Fruit fly (Drosophila melanogaster) whole organism, embryonic: ENCODE measurements around the gene CG14269.

Experiments
- Antp ChIP-seq: fragments of 200-800 bp; sonication (Bioruptor generic); optimal IDR thresholded peaks from 3 replicates; lab custom pipeline; 2016; ENCODE audit warnings: missing biosample characterization, missing genetic modification characterization
- Atf-2 ChIP-seq: fragments of 200-800 bp; sonication (Bioruptor generic); optimal IDR thresholded peaks from 2 replicates; lab custom pipeline; 2016; ENCODE audit warnings: missing biosample characterization, missing genetic modification characterization
- Atf6 ChIP-seq: fragments of 200-800 bp; sonication (Bioruptor generic); IDR thresholded peaks from 2 replicates; pipeline ENCODE4 v1.3.6; 2022; ENCODE audit warnings: missing biosample characterization, missing genetic modification characterization
- Bteb2 ChIP-seq: fragments of 200-800 bp; sonication (Bioruptor generic); optimal IDR thresholded peaks from 2 replicates; lab custom pipeline; 2016; ENCODE audit warnings: missing biosample characterization, missing genetic modification characterization
- CG10147 ChIP-seq: fragments of 200-800 bp; sonication (Bioruptor generic); optimal IDR thresholded peaks from 2 replicates; lab custom pipeline; 2019; ENCODE audit warnings: missing biosample characterization, mild to moderate bottlenecking, missing genetic modification characterization, moderate library complexity
- CG10209 ChIP-seq: fragments of 200-800 bp; sonication (Bioruptor generic); optimal IDR thresholded peaks from 3 replicates; lab custom pipeline; 2017; ENCODE audit warnings: missing biosample characterization, mild to moderate bottlenecking, missing genetic modification characterization, missing genetic modification reagents
- CG10431 ChIP-seq: fragments of 200-800 bp; sonication (Bioruptor generic); optimal IDR thresholded peaks from 3 replicates; lab custom pipeline; 2018; ENCODE audit warnings: missing biosample characterization, mild to moderate bottlenecking, missing genetic modification characterization
- CG10565 ChIP-seq: fragments of 200-800 bp; sonication (Bioruptor generic); optimal IDR thresholded peaks from 3 replicates; lab custom pipeline; 2016; ENCODE audit warnings: missing biosample characterization, mild to moderate bottlenecking, missing genetic modification characterization
- CG12236 ChIP-seq: fragments of 200-800 bp; sonication (Bioruptor generic); optimal IDR thresholded peaks from 2 replicates; lab custom pipeline; 2016; ENCODE audit warnings: missing biosample characterization, missing genetic modification characterization
- CG1233 ChIP-seq: fragments of 200-800 bp; sonication (Bioruptor generic); optimal IDR thresholded peaks from 4 replicates; lab custom pipeline; 2018; ENCODE audit warnings: missing biosample characterization, mild to moderate bottlenecking, missing genetic modification characterization
- CG12769 ChIP-seq: fragments of 200-800 bp; sonication (Bioruptor generic); optimal IDR thresholded peaks from 2 replicates; lab custom pipeline; 2019; ENCODE audit warnings: missing biosample characterization, mild to moderate bottlenecking, missing genetic modification characterization, moderate library complexity
- CG16779 ChIP-seq: fragments of 200-800 bp; sonication (Bioruptor generic); IDR thresholded peaks from 2 replicates; pipeline ENCODE4 v1.3.6; 2022; ENCODE audit warnings: missing biosample characterization, missing genetic modification characterization
- CG17361 ChIP-seq: fragments of 200-800 bp; sonication (Bioruptor generic); IDR thresholded peaks from 3 replicates; pipeline ENCODE4 v1.3.6; 2022; ENCODE audit warnings: missing biosample characterization, missing genetic modification characterization
- CG2199 ChIP-seq: fragments of 200-800 bp; sonication (Bioruptor generic); IDR thresholded peaks from 3 replicates; pipeline ENCODE4 v1.3.6; 2022; ENCODE audit warnings: missing biosample characterization, missing genetic modification characterization
- CG2712 ChIP-seq: fragments of 200-800 bp; optimal IDR thresholded peaks from 3 replicates; lab custom pipeline; 2019; ENCODE audit warnings: missing biosample characterization, mild to moderate bottlenecking, missing genetic modification characterization, moderate library complexity
- CG30403 ChIP-seq: fragments of 200-800 bp; sonication (Bioruptor generic); optimal IDR thresholded peaks from 3 replicates; lab custom pipeline; 2016; ENCODE audit warnings: missing biosample characterization, missing genetic modification characterization
- CG31365 ChIP-seq: fragments of 200-800 bp; sonication (Bioruptor generic); optimal IDR thresholded peaks from 2 replicates; lab custom pipeline; 2018; ENCODE audit warnings: missing biosample characterization, mild to moderate bottlenecking, missing genetic modification characterization
- CG6175 ChIP-seq: fragments of 200-800 bp; sonication (Bioruptor generic); IDR thresholded peaks from 3 replicates; pipeline ENCODE4 v1.3.6; 2022; ENCODE audit warnings: missing biosample characterization, missing genetic modification characterization
- CG7928 ChIP-seq: fragments of 200-800 bp; sonication (Bioruptor generic); optimal IDR thresholded peaks from 2 replicates; lab custom pipeline; 2017; ENCODE audit warnings: missing biosample characterization, mild to moderate bottlenecking, missing genetic modification characterization
- CG8089 ChIP-seq: fragments of 200-800 bp; sonication (Bioruptor generic); optimal IDR thresholded peaks from 3 replicates; lab custom pipeline; 2016; ENCODE audit warnings: missing biosample characterization, missing genetic modification characterization
- CG9727 ChIP-seq: fragments of 200-800 bp; sonication (Bioruptor generic); optimal IDR thresholded peaks from 3 replicates; lab custom pipeline; 2017; ENCODE audit warnings: missing biosample characterization, mild to moderate bottlenecking, missing genetic modification characterization
- Dll ChIP-seq: fragments of 200-800 bp; sonication (Bioruptor generic); IDR thresholded peaks from 4 replicates; pipeline ENCODE4 v1.3.6; 2022; ENCODE audit warnings: missing biosample characterization, missing genetic modification characterization; ENCODE audit not compliant: partially characterized antibody
- Drgx ChIP-seq: fragments of 200-800 bp; sonication (Bioruptor generic); IDR thresholded peaks from 2 replicates; pipeline ENCODE4 v1.3.6; 2022; ENCODE audit warnings: missing biosample characterization, missing genetic modification characterization
- E2f2 ChIP-seq: fragments of 200-800 bp; sonication (Bioruptor generic); IDR thresholded peaks from 2 replicates; pipeline ENCODE4 v1.3.6; 2022; ENCODE audit warnings: missing biosample characterization, missing genetic modification characterization
- Med ChIP-seq: fragments of 200-800 bp; sonication (Bioruptor generic); peaks from one replicate; lab custom pipeline; 2016; ENCODE audit warnings: missing biosample characterization, missing genetic modification characterization, mild to moderate bottlenecking, inconsistent platforms, moderate library complexity
- Sox100B ChIP-seq: fragments of 200-800 bp; sonication (Bioruptor generic); optimal IDR thresholded peaks from 3 replicates; lab custom pipeline; 2018; ENCODE audit warnings: missing biosample characterization, mild to moderate bottlenecking, missing genetic modification characterization
- Ssrp ChIP-seq: fragments of 200-800 bp; sonication (Bioruptor generic); optimal IDR thresholded peaks from 2 replicates; lab custom pipeline; 2018; ENCODE audit warnings: missing biosample characterization, mild to moderate bottlenecking, missing genetic modification characterization, moderate library complexity
- abd-A ChIP-seq: fragments of 200-800 bp; sonication (Bioruptor generic); optimal IDR thresholded peaks from 3 replicates; lab custom pipeline; 2019; ENCODE audit warnings: missing biosample characterization, mild to moderate bottlenecking, missing genetic modification characterization, moderate library complexity
- ash1 ChIP-seq: fragments of 200-800 bp; sonication (Bioruptor generic); optimal IDR thresholded peaks from 2 replicates; lab custom pipeline; 2018; ENCODE audit warnings: missing biosample characterization, mild to moderate bottlenecking, missing genetic modification characterization
- bcd ChIP-seq: fragments of 200-800 bp; sonication (Bioruptor generic); optimal IDR thresholded peaks from 2 replicates; lab custom pipeline; 2017; ENCODE audit warnings: missing biosample characterization, mild to moderate bottlenecking, missing genetic modification characterization
- br ChIP-seq: fragments of >200 bp; optimal IDR thresholded peaks from 2 replicates; lab custom pipeline; 2017
- cas ChIP-seq: fragments of 200-800 bp; sonication (Bioruptor generic); IDR thresholded peaks from 2 replicates; pipeline ENCODE4 v1.3.6; 2022; ENCODE audit warnings: missing biosample characterization, missing genetic modification characterization
- crc ChIP-seq: fragments of 200-800 bp; sonication (Bioruptor generic); optimal IDR thresholded peaks from 2 replicates; lab custom pipeline; 2016; ENCODE audit warnings: missing biosample characterization, missing genetic modification characterization
- cwo ChIP-seq: fragments of 200-800 bp; sonication (Bioruptor generic); optimal IDR thresholded peaks from 3 replicates; lab custom pipeline; 2017; ENCODE audit warnings: missing biosample characterization, missing genetic modification characterization, mild to moderate bottlenecking, moderate library complexity, missing genetic modification reagents
- disco-r ChIP-seq: fragments of 200-800 bp; sonication (Bioruptor generic); optimal IDR thresholded peaks from 2 replicates; lab custom pipeline; 2016; ENCODE audit warnings: missing biosample characterization, missing genetic modification characterization
- fd102C ChIP-seq: fragments of 200-800 bp; sonication (Bioruptor generic); optimal IDR thresholded peaks from 2 replicates; lab custom pipeline; 2018; ENCODE audit warnings: missing biosample characterization, mild to moderate bottlenecking, missing genetic modification characterization, moderate library complexity
- ham ChIP-seq: fragments of 200-800 bp; sonication (Bioruptor generic); IDR thresholded peaks from 2 replicates; pipeline ENCODE4 v1.3.6; 2022; ENCODE audit warnings: missing biosample characterization, missing genetic modification characterization
- inv ChIP-seq: fragments of 200-800 bp; sonication (Bioruptor generic); IDR thresholded peaks from 2 replicates; pipeline ENCODE4 v1.3.6; 2022; ENCODE audit warnings: missing biosample characterization, missing genetic modification characterization; ENCODE audit not compliant: partially characterized antibody
- jumu ChIP-seq: fragments of 200-800 bp; sonication (Bioruptor generic); optimal IDR thresholded peaks from 3 replicates; lab custom pipeline; 2016; ENCODE audit warnings: missing biosample characterization, missing genetic modification characterization
- nau ChIP-seq: fragments of 200-800 bp; sonication (Bioruptor generic); optimal IDR thresholded peaks from 3 replicates; lab custom pipeline; 2017; ENCODE audit warnings: missing biosample characterization, mild to moderate bottlenecking, missing genetic modification characterization, missing genetic modification reagents
- nom ChIP-seq: fragments of 200-800 bp; sonication (Bioruptor generic); optimal IDR thresholded peaks from 2 replicates; lab custom pipeline; 2017; ENCODE audit warnings: missing biosample characterization, missing genetic modification characterization, mild to moderate bottlenecking, moderate library complexity, missing genetic modification reagents
- onecut ChIP-seq: fragments of 200-800 bp; sonication (Bioruptor generic); IDR thresholded peaks from 2 replicates; pipeline ENCODE4 v1.3.6; 2022; ENCODE audit warnings: missing biosample characterization, missing genetic modification characterization
- pnt ChIP-seq: fragments of 200-800 bp; sonication (Bioruptor generic); optimal IDR thresholded peaks from 3 replicates; lab custom pipeline; 2016; ENCODE audit warnings: missing biosample characterization, missing genetic modification characterization
- run ChIP-seq: fragments of 200-800 bp; sonication (Bioruptor generic); optimal IDR thresholded peaks from 3 replicates; lab custom pipeline; 2018; ENCODE audit warnings: missing biosample characterization, mild to moderate bottlenecking, missing genetic modification characterization
- sc ChIP-seq, 3 experiments: fragments of >200 bp in 2 of 3; fragments of 200-800 bp in 1 of 3; sonication (Bioruptor generic) in 1 of 3; optimal IDR thresholded peaks; 2 replicates in 2 of 3; 3 replicates in 1 of 3; lab custom pipeline; 2017; ENCODE audit warnings: mild to moderate bottlenecking in 1 of 3, missing biosample characterization in 1 of 3, missing genetic modification characterization in 1 of 3, missing genetic modification reagents in 1 of 3
- sd ChIP-seq: fragments of 200-800 bp; sonication (Bioruptor generic); optimal IDR thresholded peaks from 3 replicates; lab custom pipeline; 2018; ENCODE audit warnings: missing biosample characterization, mild to moderate bottlenecking, missing genetic modification characterization, moderate library complexity
- sima ChIP-seq: fragments of 200-800 bp; sonication (Bioruptor generic); optimal IDR thresholded peaks from 2 replicates; lab custom pipeline; 2016; ENCODE audit warnings: missing biosample characterization, missing genetic modification characterization
- wor ChIP-seq: fragments of 200-800 bp; sonication (Bioruptor generic); IDR thresholded peaks from 2 replicates; pipeline ENCODE4 v1.3.6; 2022; ENCODE audit warnings: missing biosample characterization, missing genetic modification characterization
- z ChIP-seq: fragments of 200-800 bp; sonication (Bioruptor generic); IDR thresholded peaks from 3 replicates; pipeline ENCODE4 v1.3.6; 2022; ENCODE audit warnings: missing biosample characterization, missing genetic modification characterization
- zfh1 ChIP-seq: fragments of 200-800 bp; sonication (Bioruptor generic); IDR thresholded peaks from 3 replicates; pipeline ENCODE4 v1.3.6; 2022; ENCODE audit warnings: missing biosample characterization, missing genetic modification characterization

The CG14269 gene

DNA sequence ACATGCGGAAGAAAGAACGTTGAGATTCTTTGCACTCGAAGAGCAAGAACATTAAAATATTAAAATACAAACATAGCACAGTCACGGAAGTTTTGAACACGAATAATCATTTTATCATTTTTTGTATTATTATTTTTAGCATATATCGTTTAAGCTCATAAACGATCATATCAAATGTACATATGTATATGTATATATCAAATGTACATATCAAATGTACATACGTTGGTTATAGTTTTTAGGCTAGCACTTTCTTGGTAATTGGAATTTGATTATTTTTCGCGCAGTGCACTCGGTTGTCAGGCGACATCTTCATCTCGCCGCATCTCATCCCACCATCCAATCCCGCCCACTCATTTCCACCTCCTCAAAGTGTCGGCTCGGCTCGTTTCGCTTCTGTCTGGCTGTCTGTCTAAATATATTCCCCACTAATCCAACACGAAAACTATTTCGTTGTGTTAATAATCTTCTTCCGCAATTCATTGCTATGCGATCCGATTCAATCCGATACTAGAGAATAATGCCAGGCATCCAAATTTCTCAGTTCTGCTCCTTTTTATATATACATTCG is 19.9 kb upstream of the CG14269 start (continued):
- TF ChIP-seq cas (GFP tag; lab: Robert Waterston, UW) (no peak), ash1 (no peak), CG12236 (GFP tag; lab: Kevin White, UChicago) (no peak), pnt (peak; percentile 4), CG12769 (tag; lab: Kevin White, UChicago) (peak; percentile 29), CG1233 (GFP tag; lab: Kevin White, UChicago) (no peak), inv (GFP tag; lab: Robert Waterston, UW) (no peak), nom (no peak), sc (optimal IDR thresholded peaks at IDR 0.05; lab: Kevin White, UChicago) (no peak), sc (GFP tag; optimal IDR thresholded peaks at IDR 0.05; lab: Kevin White, UChicago) (peak; percentile 21), E2f2 (GFP tag; lab: Robert Waterston, UW) (no peak), Atf6 (GFP tag; lab: Robert Waterston, UW) (peak; percentile 44; the same call in 1 of the 2 replicates), wor (GFP tag; lab: Robert Waterston, UW) (peak; percentile 40; the same call in 1 of the 2 replicates), CG31365 (tag; lab: Kevin White, UChicago) (no peak), Ssrp (tag; lab: Kevin White, UChicago) (peak; percentile 65), zfh1 (GFP tag; lab: Robert Waterston, UW) (0 out of 3 replicates have a peak, but pooled peaks have one; percentile 15), CG8089 (GFP tag; lab: Kevin White, UChicago) (no peak), sima (no peak), run (no peak), CG9727 (GFP tag; lab: Kevin White, UChicago) (no peak), CG10147 (no peak), Bteb2 (GFP tag; lab: Kevin White, UChicago) (no peak), Dll (GFP tag; lab: Robert Waterston, UW) (no peak), onecut (no peak), abd-A (no peak), CG16779 (GFP tag; lab: Robert Waterston, UW) (no peak), CG10431 (no peak), CG2199 (GFP tag; lab: Robert Waterston, UW) (no peak), z (GFP tag; lab: Robert Waterston, UW) (no peak), CG17361 (GFP tag; lab: Robert Waterston, UW) (peak; percentile 53; the same call in 1 of the 3 replicates), disco-r (GFP tag; lab: Kevin White, UChicago) (no peak), Antp (GFP tag; lab: Kevin White, UChicago) (no peak), jumu (GFP tag; lab: Kevin White, UChicago) (no peak), Med (GFP tag; lab: Kevin White, UChicago) (no peak), bcd (GFP tag; lab: Kevin White, UChicago) (peak; percentile 43), CG10565 (no peak), crc (no peak), ham (no peak), CG10209 (GFP tag; lab: Kevin White, UChicago) (peak; percentile 45), CG7928 (GFP tag; lab: Kevin White, UChicago) (no peak), CG2712 (tag; lab: Kevin White, UChicago) (peak; percentile 72), cwo (GFP tag; lab: Kevin White, UChicago) (peak; percentile 42), Atf-2 (GFP tag; lab: Kevin White, UChicago) (no peak), nau (GFP tag; lab: Kevin White, UChicago) (peak; percentile 42), sd (no peak), Drgx (GFP tag; lab: Robert Waterston, UW) (no peak), CG30403 (GFP tag; lab: Kevin White, UChicago) (peak; percentile 34), br (no peak), fd102C (GFP tag; lab: Kevin White, UChicago) (no peak), CG6175 (GFP tag; lab: Robert Waterston, UW) (no peak), Sox100B (GFP tag; lab: Kevin White, UChicago) (peak; percentile 58)
